Worm (Caenorhabditis elegans): ENCODE measurements around the gene agr-1.
"Not testable (repeated sequence)": the region's sequence is repeated elsewhere in the genome, so short reads cannot be mapped to it uniquely, and the experiment has no call there.

agr-1 gene

ce11 chrII:6775076-6775475, at the start of gene agr-1:
agr-1 (minus strand) TSS chrII:6775176.
- TF ChIP-seq rbr-2 (tag; optimal IDR thresholded peaks at IDR 0.05); dpl-1 (GFP tag; optimal IDR thresholded peaks at IDR 0.05); unc-62 (GFP tag; optimal IDR thresholded peaks at IDR 0.05 in 1 of 2); unc-62 (tag; optimal IDR thresholded peaks at IDR 0.05): not testable (repeated sequence)

ce11 chrII:6824524-6824923, 49.5 kb upstream of the agr-1 start:
- TF ChIP-seq F37D6.2 (tag; optimal IDR thresholded peaks at IDR 0.05): no peak
- no peak for TF ChIP-seq lir-3 (tag; optimal IDR thresholded peaks at IDR 0.05)
- no peak for TF ChIP-seq snpc-1.2 (GFP tag; IDR thresholded peaks at IDR 0.05)
- no peak for TF ChIP-seq zfp-2 (tag; optimal IDR thresholded peaks at IDR 0.05)
- peak in 1 of 2 experiments; percentile 90 for TF ChIP-seq unc-62 (GFP tag; optimal IDR thresholded peaks at IDR 0.05 in 1 of 2)
- no peak for TF ChIP-seq unc-62 (tag; optimal IDR thresholded peaks at IDR 0.05)
- no peak for TF ChIP-seq Y75B8A.6 (GFP tag; IDR thresholded peaks at IDR 0.05)
- TF ChIP-seq zip-2 (tag; optimal IDR thresholded peaks at IDR 0.05): no peak
- TF ChIP-seq ceh-28 (tag; optimal IDR thresholded peaks at IDR 0.05): no peak
- TF ChIP-seq F49E8.2 (tag; optimal IDR thresholded peaks at IDR 0.05; ENCODE audit: borderline replicate concordance): no peak
- no peak for TF ChIP-seq cey-2 (tag; optimal IDR thresholded peaks at IDR 0.05; ENCODE audit: borderline replicate concordance, insufficient read depth)
- TF ChIP-seq ceh-62 (tag; optimal IDR thresholded peaks at IDR 0.05): no peak
- TF ChIP-seq lin-39 (tag; optimal IDR thresholded peaks at IDR 0.05): no peak
- no peak for TF ChIP-seq T26A8.4 (GFP tag; IDR thresholded peaks at IDR 0.05)
- TF ChIP-seq madf-5 (GFP tag; IDR thresholded peaks at IDR 0.05): no peak
- no peak for TF ChIP-seq vab-7 (GFP tag; IDR thresholded peaks at IDR 0.05)
- peak; percentile 96 for TF ChIP-seq nhr-28 (tag; optimal IDR thresholded peaks at IDR 0.05)
- no peak for TF ChIP-seq hif-1 (tag; optimal IDR thresholded peaks at IDR 0.05)
- peak; percentile 41 for TF ChIP-seq hlh-30 (tag; optimal IDR thresholded peaks at IDR 0.05; ENCODE audit: insufficient read depth)
- TF ChIP-seq pha-4 (GFP tag; IDR thresholded peaks at IDR 0.05): no peak
- TF ChIP-seq pha-4 (tag; optimal IDR thresholded peaks at IDR 0.05): no peak
- TF ChIP-seq hmg-1.1 (GFP tag; IDR thresholded peaks at IDR 0.05): no peak
- TF ChIP-seq nhr-102 (tag; optimal IDR thresholded peaks at IDR 0.05): no peak
- peak in 1 of 2 experiments; percentile 57 for TF ChIP-seq mdl-1 (tag; optimal IDR thresholded peaks at IDR 0.05)
- no peak for TF ChIP-seq nhr-237 (tag; optimal IDR thresholded peaks at IDR 0.05)
- no peak for TF ChIP-seq spr-3 (GFP tag; optimal IDR thresholded peaks at IDR 0.05)
- TF ChIP-seq lim-7 (GFP tag; IDR thresholded peaks at IDR 0.05): no peak
- TF ChIP-seq daf-8 (GFP tag; IDR thresholded peaks at IDR 0.05): no peak
- no peak for TF ChIP-seq sdz-12 (GFP tag; optimal IDR thresholded peaks at IDR 0.05)
- no peak for TF ChIP-seq dmd-8 (GFP tag; IDR thresholded peaks at IDR 0.05)
- no peak for TF ChIP-seq spr-1 (tag; optimal IDR thresholded peaks at IDR 0.05)
- no peak for TF ChIP-seq nhr-11 (tag; optimal IDR thresholded peaks at IDR 0.05)
- no peak for TF ChIP-seq F44E2.7 (GFP tag; IDR thresholded peaks at IDR 0.05)
- TF ChIP-seq nhr-6 (tag; optimal IDR thresholded peaks at IDR 0.05): peak; percentile 18
- no peak for TF ChIP-seq attf-4 (tag; optimal IDR thresholded peaks at IDR 0.05)
- TF ChIP-seq ceh-32 (tag; optimal IDR thresholded peaks at IDR 0.05; ENCODE audit: poor library complexity): no peak
- peak; percentile 92 for TF ChIP-seq aha-1 (tag)
- peak; percentile 92 for TF ChIP-seq dmd-6 (GFP tag; IDR thresholded peaks at IDR 0.05)
- no peak for TF ChIP-seq mep-1 (tag; optimal IDR thresholded peaks at IDR 0.05)
- TF ChIP-seq dve-1 (tag; optimal IDR thresholded peaks at IDR 0.05; ENCODE audit: insufficient read depth): peak; percentile 58
- TF ChIP-seq nhr-10 (tag; optimal IDR thresholded peaks at IDR 0.05): no peak
- TF ChIP-seq zag-1 (tag; optimal IDR thresholded peaks at IDR 0.05): no peak
- TF ChIP-seq daf-19 (GFP tag; conservative IDR thresholded peaks at IDR 0.05): no peak
- no peak for TF ChIP-seq dmd-9 (GFP tag; IDR thresholded peaks at IDR 0.05)
- TF ChIP-seq duxl-1 (tag; optimal IDR thresholded peaks at IDR 0.05; ENCODE audit: poor library complexity): no peak
- TF ChIP-seq ces-1 (GFP tag; optimal IDR thresholded peaks at IDR 0.05): no peak
- peak; percentile 51 for TF ChIP-seq nhr-77 (tag; optimal IDR thresholded peaks at IDR 0.05)
- no peak for TF ChIP-seq D1046.2 (GFP tag; IDR thresholded peaks at IDR 0.05)
